Fruit fly (Drosophila melanogaster): ENCODE results near the gene IFT46.

Gene IFT46

dm6 chr2L:18647857-18648652, 32.1 kb upstream of the IFT46 start (continued):
- no peak for TF ChIP-seq CG6791 (GFP tag; IDR thresholded peaks at IDR 0.05; ENCODE audit: partially characterized antibody)
- TF ChIP-seq CG16863 (GFP tag; optimal IDR thresholded peaks at IDR 0.05) = peak; percentile 12
- TF ChIP-seq Mes4 (GFP tag; optimal IDR thresholded peaks at IDR 0.05) = no peak
- peak; percentile 27 for TF ChIP-seq CG1529 (GFP tag; optimal IDR thresholded peaks at IDR 0.05)
- TF ChIP-seq CG2712 (tag; optimal IDR thresholded peaks at IDR 0.05) = no peak
- TF ChIP-seq Ssrp (tag; optimal IDR thresholded peaks at IDR 0.05) = peak; percentile 62
- peak; percentile 13 for TF ChIP-seq CG2678 (tag; optimal IDR thresholded peaks at IDR 0.05)
- no peak for TF ChIP-seq Ets65A (GFP tag)
- peak; percentile 14 for TF ChIP-seq CG18619 (GFP tag; optimal IDR thresholded peaks at IDR 0.05)
- peak; percentile 44 for TF ChIP-seq Med (GFP tag)
- TF ChIP-seq lola (GFP tag; optimal IDR thresholded peaks at IDR 0.05) = peak in 1 of 3 experiments; percentile 66
- peak; percentile 23 for TF ChIP-seq Hr3 (GFP tag; optimal IDR thresholded peaks at IDR 0.05)
- no peak for TF ChIP-seq CG10274 (GFP tag; optimal IDR thresholded peaks at IDR 0.05)
- TF ChIP-seq CG10267 (tag; optimal IDR thresholded peaks at IDR 0.05) = peak; percentile 8
- TF ChIP-seq tio (GFP tag; optimal IDR thresholded peaks at IDR 0.05) = peak; percentile 36
- no peak for TF ChIP-seq sc (optimal IDR thresholded peaks at IDR 0.05)
- peak; percentile 7 for TF ChIP-seq sc (GFP tag; optimal IDR thresholded peaks at IDR 0.05)
- peak; percentile 2 for TF ChIP-seq CG15269 (tag; optimal IDR thresholded peaks at IDR 0.05)
- TF ChIP-seq HLH3B (GFP tag; IDR thresholded peaks at IDR 0.05) = peak; percentile 48; the same call in 1 of the 2 replicates
- TF ChIP-seq zen (tag; optimal IDR thresholded peaks at IDR 0.05) = no peak
- peak; percentile 13 for TF ChIP-seq bab2 (GFP tag; optimal IDR thresholded peaks at IDR 0.05)
- no peak for TF ChIP-seq gsb-n (tag; optimal IDR thresholded peaks at IDR 0.05)
- no peak for TF ChIP-seq ara (GFP tag; IDR thresholded peaks at IDR 0.05)
- TF ChIP-seq D19B (GFP tag; optimal IDR thresholded peaks at IDR 0.05) = no peak
- peak; percentile 52 for TF ChIP-seq sisA (GFP tag; IDR thresholded peaks at IDR 0.05)
- TF ChIP-seq Ada2b (GFP tag; IDR thresholded peaks at IDR 0.05) = peak; percentile 34; the same call in 1 of the 2 replicates
- TF ChIP-seq fd64A (GFP tag; optimal IDR thresholded peaks at IDR 0.05) = peak; percentile 18
- 0 out of 2 replicates have a peak, but pooled peaks have one; percentile 4 for TF ChIP-seq dimm (GFP tag; IDR thresholded peaks at IDR 0.05)
- no peak for TF ChIP-seq HLH54F (GFP tag; optimal IDR thresholded peaks at IDR 0.05)
- no peak for TF ChIP-seq CG31365 (tag; optimal IDR thresholded peaks at IDR 0.05)
- no peak for TF ChIP-seq CG2202 (tag; optimal IDR thresholded peaks at IDR 0.05)
- TF ChIP-seq run (tag; optimal IDR thresholded peaks at IDR 0.05) = no peak
- no peak for TF ChIP-seq Adf1 (GFP tag; IDR thresholded peaks at IDR 0.05)
- TF ChIP-seq Lim3 (GFP tag; IDR thresholded peaks at IDR 0.05) = no peak
- TF ChIP-seq onecut (GFP tag; IDR thresholded peaks at IDR 0.05) = no peak
- TF ChIP-seq CG10209 (GFP tag; optimal IDR thresholded peaks at IDR 0.05) = no peak
- TF ChIP-seq CG13624 (GFP tag; optimal IDR thresholded peaks at IDR 0.05) = no peak
- TF ChIP-seq CG31224 (GFP tag; IDR thresholded peaks at IDR 0.05) = no peak
- no peak for TF ChIP-seq CG7963 (GFP tag; IDR thresholded peaks at IDR 0.05; ENCODE audit: partially characterized antibody)
- TF ChIP-seq da (GFP tag; optimal IDR thresholded peaks at IDR 0.05) = no peak
- TF ChIP-seq ci (GFP tag; IDR thresholded peaks at IDR 0.05) = no peak
- TF ChIP-seq vvl (GFP tag; IDR thresholded peaks at IDR 0.05) = peak; percentile 23; the same call in 1 of the 2 replicates
- TF ChIP-seq Hr39 (optimal IDR thresholded peaks at IDR 0.05) = no peak
- TF ChIP-seq trh (GFP tag; optimal IDR thresholded peaks at IDR 0.05) = no peak
- peak; percentile 25 for TF ChIP-seq CG9437 (GFP tag; optimal IDR thresholded peaks at IDR 0.05)
- TF ChIP-seq CG4328 (GFP tag; optimal IDR thresholded peaks at IDR 0.05) = no peak
- TF ChIP-seq br (optimal IDR thresholded peaks at IDR 0.05) = no peak
- TF ChIP-seq Kr (GFP tag; optimal IDR thresholded peaks at IDR 0.05) = no peak
- peak; percentile 20 for TF ChIP-seq CG33557 (GFP tag; optimal IDR thresholded peaks at IDR 0.05)
- TF ChIP-seq Lhr (GFP tag; optimal IDR thresholded peaks at IDR 0.05) = peak; percentile 15
